Worm (Caenorhabditis elegans): ENCODE results near the gene R09E10.2.
A peak's percentile ranks its signal among the peaks of the same experiment; 100 is the strongest.

Gene R09E10.2

ce11 chrIV:10311115-10311514 lies 7.0 kb downstream of the R09E10.2 start (continued):
- TF ChIP-seq unc-130 (GFP tag; optimal IDR thresholded peaks at IDR 0.05): no peak
- peak; percentile 71; the same call in 1 of the 2 replicates for TF ChIP-seq lin-26 (GFP tag; IDR thresholded peaks at IDR 0.05)
- TF ChIP-seq C06A6.2 (GFP tag; conservative IDR thresholded peaks at IDR 0.05): no peak
- peak; percentile 54 for TF ChIP-seq snpc-1.1 (tag; optimal IDR thresholded peaks at IDR 0.05; ENCODE audit: insufficient read depth)
- no peak for TF ChIP-seq nhr-27 (tag; optimal IDR thresholded peaks at IDR 0.05)
- no peak for TF ChIP-seq snpc-4 (GFP tag; optimal IDR thresholded peaks at IDR 0.05)
- no peak for TF ChIP-seq snpc-4 (tag; optimal IDR thresholded peaks at IDR 0.05)
- TF ChIP-seq Y95B8A.8 (GFP tag; IDR thresholded peaks at IDR 0.05): 0 out of 2 replicates have a peak, but pooled peaks have one; percentile 26
- no peak for TF ChIP-seq lin-40 (tag; optimal IDR thresholded peaks at IDR 0.05)
- no peak for TF ChIP-seq fkh-3 (tag; optimal IDR thresholded peaks at IDR 0.05)
- no peak for TF ChIP-seq lsl-1 (GFP tag; optimal IDR thresholded peaks at IDR 0.05)
- no peak for TF ChIP-seq B0035.1 (tag; optimal IDR thresholded peaks at IDR 0.05)
- TF ChIP-seq somi-1 (GFP tag; optimal IDR thresholded peaks at IDR 0.05): no peak
- no peak for TF ChIP-seq snpc-3.4 (tag; optimal IDR thresholded peaks at IDR 0.05)
- TF ChIP-seq mcd-1 (GFP tag; IDR thresholded peaks at IDR 0.05): no peak
- no peak for TF ChIP-seq lag-1 (GFP tag; IDR thresholded peaks at IDR 0.05)
- TF ChIP-seq pbrm-1 (GFP tag; IDR thresholded peaks at IDR 0.05): peak; percentile 51; the same call in 1 of the 2 replicates

ce11 chrIV:10310329-10310728 lies 7.8 kb downstream of the R09E10.2 start, which contains the start of gene R09E10.8:
Gene R09E10.8, minus strand, starts transcription at chrIV:10310429.
- TF ChIP-seq ztf-22 (GFP tag; optimal IDR thresholded peaks at IDR 0.05): no peak
- TF ChIP-seq snpc-3.4 (tag; optimal IDR thresholded peaks at IDR 0.05): no peak
- TF ChIP-seq snpc-1.1 (tag; optimal IDR thresholded peaks at IDR 0.05; ENCODE audit: insufficient read depth): no peak
- no peak for TF ChIP-seq F55B11.4 (tag; optimal IDR thresholded peaks at IDR 0.05; ENCODE audit: borderline replicate concordance, insufficient read depth)
- no peak for TF ChIP-seq lin-54 (GFP tag; optimal IDR thresholded peaks at IDR 0.05)

ce11 chrIV:10304383-10304782 lies 13.7 kb downstream of the R09E10.2 start:
- TF ChIP-seq unc-62 (GFP tag; optimal IDR thresholded peaks at IDR 0.05): no peak

DNA sequence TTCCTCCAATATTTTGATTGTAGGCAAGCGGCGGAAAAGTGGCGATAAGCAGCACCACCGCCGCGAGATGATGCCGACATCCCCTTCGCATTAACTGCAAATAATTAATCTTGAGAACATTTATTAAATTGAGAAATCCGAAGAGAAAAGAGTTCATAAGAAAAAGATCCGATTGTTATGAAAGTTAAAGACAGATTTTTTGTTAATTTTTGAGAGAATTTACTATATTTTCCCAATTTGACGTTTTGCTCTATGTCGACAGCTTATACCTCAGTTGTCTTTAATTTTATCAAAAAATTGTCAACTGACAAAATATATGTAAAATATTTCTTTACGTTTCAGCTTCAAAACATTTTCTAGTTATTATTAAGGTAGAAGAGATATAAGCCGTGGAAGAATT lies 15.9 kb downstream of the R09E10.2 start, which contains the start of gene R09E10.5:
R09E10.5 (minus strand) TSS at position 101 of the 400 bp plus-strand sequence.
- TF ChIP-seq F37B4.10 (GFP tag; IDR thresholded peaks at IDR 0.05) (no peak), T07F8.4 (tag; optimal IDR thresholded peaks at IDR 0.05) (no peak), pbrm-1 (GFP tag; IDR thresholded peaks at IDR 0.05) (no peak), B0035.1 (tag; optimal IDR thresholded peaks at IDR 0.05) (no peak), aptf-2 (GFP tag; conservative IDR thresholded peaks at IDR 0.05) (no peak), ceh-91 (GFP tag; IDR thresholded peaks at IDR 0.05) (no peak), akir-1 (GFP tag; optimal IDR thresholded peaks at IDR 0.05) (no peak), ekl-4 (GFP tag; IDR thresholded peaks at IDR 0.05) (no peak), fkh-3 (tag; optimal IDR thresholded peaks at IDR 0.05) (no peak), xnd-1 (tag; optimal IDR thresholded peaks at IDR 0.05) (no peak), ztf-26 (tag; optimal IDR thresholded peaks at IDR 0.05) (no peak), egl-44 (GFP tag; IDR thresholded peaks at IDR 0.05) (no peak), ztf-25 (GFP tag; IDR thresholded peaks at IDR 0.05) (no peak), let-607 (tag; optimal IDR thresholded peaks at IDR 0.05) (no peak), mel-28 (tag; optimal IDR thresholded peaks at IDR 0.05; ENCODE audit: borderline replicate concordance) (no peak), mes-4 (tag; optimal IDR thresholded peaks at IDR 0.05) (no peak)

Measured in whole organism, young adult.